Fruit fly (Drosophila melanogaster) whole organism, embryonic: ENCODE data around the gene Cul6.

Source experiments
- CG10543 ChIP-seq: fragments of 200-800 bp; sonication (Bioruptor generic); optimal IDR thresholded peaks from 3 replicates; lab custom pipeline; 2017; ENCODE audit warnings: missing biosample characterization, mild to moderate bottlenecking, missing genetic modification characterization, moderate library complexity
- CG10979 ChIP-seq: fragments of 200-800 bp; sonication (Bioruptor generic); optimal IDR thresholded peaks from 2 replicates; lab custom pipeline; 2018; ENCODE audit warnings: missing biosample characterization, mild to moderate bottlenecking, missing genetic modification characterization, moderate library complexity
- CG12236 ChIP-seq: fragments of 200-800 bp; sonication (Bioruptor generic); optimal IDR thresholded peaks from 2 replicates; lab custom pipeline; 2016; ENCODE audit warnings: missing biosample characterization, missing genetic modification characterization
- CG1233 ChIP-seq: fragments of 200-800 bp; sonication (Bioruptor generic); optimal IDR thresholded peaks from 4 replicates; lab custom pipeline; 2018; ENCODE audit warnings: missing biosample characterization, mild to moderate bottlenecking, missing genetic modification characterization
- CG12744 ChIP-seq: fragments of 200-800 bp; sonication (Bioruptor generic); optimal IDR thresholded peaks from 2 replicates; lab custom pipeline; 2016; ENCODE audit warnings: missing biosample characterization, missing genetic modification characterization
- CG17912 ChIP-seq: fragments of 200-800 bp; sonication (Bioruptor generic); optimal IDR thresholded peaks from 2 replicates; lab custom pipeline; 2018; ENCODE audit warnings: missing biosample characterization, mild to moderate bottlenecking, missing genetic modification characterization
- CG2199 ChIP-seq: fragments of 200-800 bp; sonication (Bioruptor generic); IDR thresholded peaks from 3 replicates; pipeline ENCODE4 v1.3.6; 2022; ENCODE audit warnings: missing biosample characterization, missing genetic modification characterization
- CG2202 ChIP-seq: fragments of 200-800 bp; sonication (Bioruptor generic); optimal IDR thresholded peaks from 2 replicates; lab custom pipeline; 2018; ENCODE audit warnings: missing biosample characterization, mild to moderate bottlenecking, missing genetic modification characterization
- CG30403 ChIP-seq: fragments of 200-800 bp; sonication (Bioruptor generic); optimal IDR thresholded peaks from 3 replicates; lab custom pipeline; 2016; ENCODE audit warnings: missing biosample characterization, missing genetic modification characterization
- CG31388 ChIP-seq: fragments of 200-800 bp; sonication (Bioruptor generic); optimal IDR thresholded peaks from 2 replicates; lab custom pipeline; 2016; ENCODE audit warnings: missing biosample characterization, missing genetic modification characterization
- CG32532 ChIP-seq: fragments of 200-800 bp; sonication (Bioruptor generic); IDR thresholded peaks from 2 replicates; pipeline ENCODE4 v1.3.6; 2022; ENCODE audit warnings: missing biosample characterization, missing genetic modification characterization
- CG4404 ChIP-seq: fragments of 200-800 bp; sonication (Bioruptor generic); IDR thresholded peaks from 2 replicates; pipeline ENCODE4 v1.3.6; 2022; ENCODE audit warnings: missing biosample characterization, missing genetic modification characterization
- CG4730 ChIP-seq: fragments of 200-800 bp; sonication (Bioruptor generic); IDR thresholded peaks from 2 replicates; pipeline ENCODE4 v1.3.6; 2022; ENCODE audit warnings: missing biosample characterization, missing genetic modification characterization
- CG4820 ChIP-seq: fragments of 200-800 bp; sonication (Bioruptor generic); optimal IDR thresholded peaks from 3 replicates; lab custom pipeline; 2016; ENCODE audit warnings: missing biosample characterization, missing genetic modification characterization
- CG5180 ChIP-seq: fragments of 200-800 bp; sonication (Bioruptor generic); optimal IDR thresholded peaks from 3 replicates; lab custom pipeline; 2017; ENCODE audit warnings: missing biosample characterization, missing genetic modification characterization, mild to moderate bottlenecking, moderate library complexity, missing genetic modification reagents
- CG6791 ChIP-seq: fragments of 200-800 bp; sonication (Bioruptor generic); IDR thresholded peaks from 3 replicates; pipeline ENCODE4 v1.3.6; 2022; ENCODE audit warnings: missing biosample characterization, missing genetic modification characterization; ENCODE audit not compliant: partially characterized antibody
- CG6854 ChIP-seq: fragments of 200-800 bp; sonication (Bioruptor generic); optimal IDR thresholded peaks from 3 replicates; lab custom pipeline; 2017; ENCODE audit warnings: missing biosample characterization, mild to moderate bottlenecking, missing genetic modification characterization
- CG7928 ChIP-seq: fragments of 200-800 bp; sonication (Bioruptor generic); optimal IDR thresholded peaks from 2 replicates; lab custom pipeline; 2017; ENCODE audit warnings: missing biosample characterization, mild to moderate bottlenecking, missing genetic modification characterization
- CG8765 ChIP-seq: fragments of 200-800 bp; sonication (Bioruptor generic); IDR thresholded peaks from 2 replicates; pipeline ENCODE4 v1.3.6; 2022; ENCODE audit warnings: missing biosample characterization, missing genetic modification characterization
- CkIIα-i1 ChIP-seq: fragments of 200-800 bp; sonication (Bioruptor generic); IDR thresholded peaks from 2 replicates; pipeline ENCODE4 v1.3.6; 2022; ENCODE audit warnings: missing biosample characterization, missing genetic modification characterization
- CoRest ChIP-seq: fragments of 200-800 bp; sonication (Bioruptor generic); optimal IDR thresholded peaks from 3 replicates; lab custom pipeline; 2018; ENCODE audit warnings: missing biosample characterization, mild to moderate bottlenecking, missing genetic modification characterization, moderate library complexity
- CrebB ChIP-seq: fragments of 200-800 bp; sonication (Bioruptor generic); optimal IDR thresholded peaks from 3 replicates; lab custom pipeline; 2018; ENCODE audit warnings: missing biosample characterization, mild to moderate bottlenecking, missing genetic modification characterization
- Elba2 ChIP-seq: fragments of 200-800 bp; sonication (Bioruptor generic); optimal IDR thresholded peaks from 3 replicates; lab custom pipeline; 2016; ENCODE audit warnings: missing biosample characterization, missing genetic modification characterization
- Fer1 ChIP-seq: fragments of 200-800 bp; sonication (Bioruptor generic); optimal IDR thresholded peaks from 2 replicates; lab custom pipeline; 2017; ENCODE audit warnings: missing biosample characterization, mild to moderate bottlenecking, missing genetic modification characterization
- Gsc ChIP-seq: fragments of 200-800 bp; sonication (Bioruptor generic); IDR thresholded peaks from 2 replicates; pipeline ENCODE4 v1.3.6; 2022; ENCODE audit warnings: missing biosample characterization, missing genetic modification characterization
- HHEX ChIP-seq: fragments of 200-800 bp; sonication (Bioruptor generic); optimal IDR thresholded peaks from 3 replicates; lab custom pipeline; 2017; ENCODE audit warnings: missing biosample characterization, mild to moderate bottlenecking, missing genetic modification characterization, missing genetic modification reagents
- HLH4C ChIP-seq: fragments of 200-800 bp; sonication (Bioruptor generic); IDR thresholded peaks from 3 replicates; pipeline ENCODE4 v1.3.6; 2022; ENCODE audit warnings: missing biosample characterization, missing genetic modification characterization; ENCODE audit not compliant: partially characterized antibody
- Hr3 ChIP-seq: fragments of 200-800 bp; sonication (Bioruptor generic); optimal IDR thresholded peaks from 3 replicates; lab custom pipeline; 2016; ENCODE audit warnings: missing biosample characterization, missing genetic modification characterization
- Lhr ChIP-seq: fragments of 200-800 bp; sonication (Bioruptor generic); optimal IDR thresholded peaks from 3 replicates; lab custom pipeline; 2017; ENCODE audit warnings: mild to moderate bottlenecking, missing biosample characterization, missing genetic modification reagents, missing genetic modification characterization
- Mrtf ChIP-seq: fragments of 200-800 bp; sonication (Bioruptor generic); IDR thresholded peaks from 3 replicates; pipeline ENCODE4 v1.3.6; 2022; ENCODE audit warnings: missing biosample characterization, missing genetic modification characterization
- NFAT ChIP-seq: fragments of 200-800 bp; sonication (Bioruptor generic); IDR thresholded peaks from 2 replicates; pipeline ENCODE4 v1.3.6; 2022; ENCODE audit warnings: missing biosample characterization, missing genetic modification characterization
- Nf-YB ChIP-seq: fragments of 200-800 bp; sonication (Bioruptor generic); optimal IDR thresholded peaks from 3 replicates; lab custom pipeline; 2019; ENCODE audit warnings: missing biosample characterization, mild to moderate bottlenecking, missing genetic modification characterization, moderate library complexity
- NfI ChIP-seq: fragments of 200-800 bp; sonication (Bioruptor generic); optimal IDR thresholded peaks from 3 replicates; lab custom pipeline; 2018; ENCODE audit warnings: missing biosample characterization, mild to moderate bottlenecking, missing genetic modification characterization, moderate library complexity
- Scr ChIP-seq: fragments of 200-800 bp; sonication (Bioruptor generic); IDR thresholded peaks from 2 replicates; pipeline ENCODE4 v1.3.6; 2022; ENCODE audit warnings: missing biosample characterization, missing genetic modification characterization; ENCODE audit not compliant: partially characterized antibody
- Sox102F ChIP-seq: fragments of 200-800 bp; sonication (Bioruptor generic); optimal IDR thresholded peaks from 2 replicates; lab custom pipeline; 2018; ENCODE audit warnings: missing biosample characterization, mild to moderate bottlenecking, missing genetic modification characterization, moderate library complexity
- Vsx1 ChIP-seq: fragments of 200-800 bp; sonication (Bioruptor generic); optimal IDR thresholded peaks from 2 replicates; lab custom pipeline; 2017; ENCODE audit warnings: missing biosample characterization, mild to moderate bottlenecking, missing genetic modification characterization, missing genetic modification reagents
- ac ChIP-seq: fragments of 200-800 bp; sonication (Bioruptor generic); optimal IDR thresholded peaks from 3 replicates; lab custom pipeline; 2017; ENCODE audit warnings: missing biosample characterization, mild to moderate bottlenecking, missing genetic modification characterization
- br ChIP-seq: fragments of >200 bp; optimal IDR thresholded peaks from 2 replicates; lab custom pipeline; 2017
- danr ChIP-seq: fragments of 200-800 bp; sonication (Bioruptor generic); IDR thresholded peaks from 2 replicates; pipeline ENCODE4 v1.3.6; 2022; ENCODE audit warnings: missing biosample characterization, missing genetic modification characterization
- dimm ChIP-seq: fragments of 200-800 bp; sonication (Bioruptor generic); IDR thresholded peaks from 2 replicates; pipeline ENCODE4 v1.3.6; 2022; ENCODE audit warnings: missing biosample characterization, missing genetic modification characterization
- gce ChIP-seq: fragments of 200-800 bp; sonication (Bioruptor generic); IDR thresholded peaks from 3 replicates; pipeline ENCODE4 v1.3.6; 2022; ENCODE audit warnings: missing biosample characterization, missing genetic modification characterization
- klu ChIP-seq: fragments of 200-800 bp; sonication (Bioruptor generic); IDR thresholded peaks from 2 replicates; pipeline ENCODE4 v1.3.6; 2022; ENCODE audit warnings: missing biosample characterization, missing genetic modification characterization
- mirr ChIP-seq: fragments of 200-800 bp; sonication (Bioruptor generic); optimal IDR thresholded peaks from 3 replicates; lab custom pipeline; 2018; ENCODE audit warnings: missing biosample characterization, mild to moderate bottlenecking, missing genetic modification characterization
- mld ChIP-seq: fragments of 200-800 bp; sonication (Bioruptor generic); IDR thresholded peaks from 3 replicates; pipeline ENCODE4 v1.3.6; 2022; ENCODE audit warnings: missing biosample characterization, missing genetic modification characterization; ENCODE audit not compliant: partially characterized antibody
- psq ChIP-seq: fragments of 200-800 bp; sonication (Bioruptor generic); optimal IDR thresholded peaks from 2 replicates; lab custom pipeline; 2017; ENCODE audit warnings: missing biosample characterization, missing genetic modification characterization
- sens ChIP-seq: fragments of 200-800 bp; sonication (Bioruptor generic); peaks from one replicate; lab custom pipeline; 2016; ENCODE audit warnings: missing biosample characterization, missing genetic modification characterization
- trh ChIP-seq: fragments of 200-800 bp; sonication (Bioruptor generic); optimal IDR thresholded peaks from 2 replicates; lab custom pipeline; 2016; ENCODE audit warnings: missing biosample characterization, missing genetic modification characterization
- zf30C ChIP-seq: fragments of 200-800 bp; sonication (Bioruptor generic); optimal IDR thresholded peaks from 3 replicates; lab custom pipeline; 2018; ENCODE audit warnings: missing biosample characterization, mild to moderate bottlenecking, missing genetic modification characterization
- zfh2 ChIP-seq: fragments of 200-800 bp; sonication (Bioruptor generic); optimal IDR thresholded peaks from 2 replicates; lab custom pipeline; 2016; ENCODE audit warnings: missing biosample characterization, missing genetic modification characterization

Gene Cul6

DNA sequence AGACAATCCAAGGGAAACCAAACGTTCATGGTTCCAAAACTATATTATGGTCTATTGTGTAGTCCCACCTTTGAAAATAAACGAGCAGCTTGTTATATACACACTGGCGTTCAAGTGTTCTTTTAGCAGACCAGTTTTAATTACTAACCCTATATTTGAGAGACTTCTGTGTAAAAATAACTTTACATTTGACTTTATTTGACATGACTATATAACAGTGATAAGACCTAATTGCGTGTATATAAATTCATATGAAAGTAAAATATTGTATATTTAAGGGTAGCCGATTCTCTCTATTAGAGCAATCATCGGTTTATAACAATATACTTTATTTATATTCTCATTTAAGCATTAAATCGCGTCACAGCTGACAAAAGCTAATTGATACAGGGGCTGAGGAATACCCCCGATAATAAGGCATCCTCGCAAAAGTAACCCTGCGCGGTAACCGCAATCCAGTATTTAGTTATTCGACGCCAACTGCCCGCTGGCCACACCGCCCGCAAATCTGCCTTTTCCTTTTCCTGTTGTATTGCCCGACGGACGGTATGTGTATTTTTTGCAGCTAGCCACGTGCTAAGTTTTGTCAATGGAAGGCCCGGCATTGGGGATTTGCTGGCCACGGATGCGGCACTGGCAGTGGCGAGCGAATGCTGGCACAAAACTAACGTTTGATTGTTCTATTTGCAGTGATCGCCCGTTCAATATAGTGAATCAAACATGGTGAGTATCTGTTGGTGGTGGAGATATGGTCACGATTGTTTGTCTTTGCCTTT lies 30.0 kb upstream of the Cul6 start, which contains the start of gene RpS4 (continued):
- peak; percentile 82 for TF ChIP-seq CG12236
- TF ChIP-seq Hr3 (GFP tag; lab: Kevin White, UChicago) = peak; percentile 66
- 0 out of 3 replicates have a peak, but pooled peaks have one; percentile 38 for TF ChIP-seq CG6791 (GFP tag; lab: Robert Waterston, UW)
- TF ChIP-seq CoRest (tag; lab: Kevin White, UChicago) = peak; percentile 74
- TF ChIP-seq Vsx1 (GFP tag; lab: Kevin White, UChicago) = peak; percentile 90
- peak; percentile 4 for TF ChIP-seq CG31388 (GFP tag; lab: Kevin White, UChicago)
- TF ChIP-seq CG2199 = peak; percentile 86; the same call in 2 of the 3 replicates
- TF ChIP-seq Elba2 = peak; percentile 38
- peak; percentile 42; the same call in 1 of the 2 replicates for TF ChIP-seq danr (GFP tag; lab: Robert Waterston, UW)
- TF ChIP-seq gce (GFP tag; lab: Robert Waterston, UW) = peak; percentile 92
- TF ChIP-seq mld (GFP tag; lab: Robert Waterston, UW) = no peak
- TF ChIP-seq zf30C (GFP tag; lab: Kevin White, UChicago) = peak; percentile 76
- peak; percentile 73 for TF ChIP-seq CG30403 (GFP tag; lab: Kevin White, UChicago)
- TF ChIP-seq CG5180 (GFP tag; lab: Kevin White, UChicago) = peak; percentile 82
- TF ChIP-seq CG2202 = peak; percentile 91
- peak; percentile 94 for TF ChIP-seq CG6854 (GFP tag; lab: Kevin White, UChicago)
- TF ChIP-seq Gsc (GFP tag; lab: Robert Waterston, UW) = no peak
- no peak for TF ChIP-seq Sox102F
- TF ChIP-seq CG7928 = peak; percentile 73
- TF ChIP-seq zfh2 = peak; percentile 80
- peak; percentile 73 for TF ChIP-seq Mrtf (GFP tag; lab: Robert Waterston, UW)
- TF ChIP-seq CG4730 (GFP tag; lab: Robert Waterston, UW) = peak; percentile 67
- peak; percentile 45 for TF ChIP-seq CG4820 (GFP tag; lab: Kevin White, UChicago)
- peak; percentile 92 for TF ChIP-seq NFAT (GFP tag; lab: Robert Waterston, UW)
- peak; percentile 73 for TF ChIP-seq CG10979 (tag; lab: Kevin White, UChicago)
- TF ChIP-seq CG1233 = peak; percentile 95
- no peak for TF ChIP-seq dimm
- peak; percentile 66 for TF ChIP-seq CkIIα-i1 (GFP tag; lab: Robert Waterston, UW)
- TF ChIP-seq CrebB = peak; percentile 97
- no peak for TF ChIP-seq br (lab: Kevin White, UChicago)
- TF ChIP-seq CG4404 = peak; percentile 60
- TF ChIP-seq Lhr (GFP tag; lab: Kevin White, UChicago) = peak; percentile 93
- peak; percentile 64 for TF ChIP-seq psq (GFP tag; lab: Kevin White, UChicago)
- TF ChIP-seq trh = peak; percentile 68
- peak; percentile 96 for TF ChIP-seq Fer1 (GFP tag; lab: Kevin White, UChicago)
- peak; percentile 96 for TF ChIP-seq NfI (GFP tag; lab: Kevin White, UChicago)
- peak; percentile 35; the same call in 1 of the 3 replicates for TF ChIP-seq HLH4C
- TF ChIP-seq HHEX (GFP tag; lab: Kevin White, UChicago) = peak; percentile 96
- TF ChIP-seq Scr (GFP tag; lab: Robert Waterston, UW) = 0 out of 2 replicates have a peak, but pooled peaks have one; percentile 32
- TF ChIP-seq CG10543 (GFP tag; lab: Kevin White, UChicago) = peak; percentile 97
- TF ChIP-seq ac (GFP tag; lab: Kevin White, UChicago) = peak; percentile 92
- peak; percentile 98 for TF ChIP-seq CG17912
- TF ChIP-seq mirr = peak; percentile 99
- TF ChIP-seq CG12744 = peak; percentile 79
- TF ChIP-seq CG32532 = peak; percentile 92
- TF ChIP-seq klu (GFP tag; lab: Robert Waterston, UW) = no peak; the same call in 1 of the 2 replicates
- TF ChIP-seq Nf-YB = peak; percentile 68
- peak; percentile 95 for TF ChIP-seq sens (GFP tag; lab: Kevin White, UChicago)
- peak; percentile 62; the same call in 1 of the 2 replicates for TF ChIP-seq CG8765
